Worm (Caenorhabditis elegans): ENCODE measurements around the gene D2096.7.

DNA sequence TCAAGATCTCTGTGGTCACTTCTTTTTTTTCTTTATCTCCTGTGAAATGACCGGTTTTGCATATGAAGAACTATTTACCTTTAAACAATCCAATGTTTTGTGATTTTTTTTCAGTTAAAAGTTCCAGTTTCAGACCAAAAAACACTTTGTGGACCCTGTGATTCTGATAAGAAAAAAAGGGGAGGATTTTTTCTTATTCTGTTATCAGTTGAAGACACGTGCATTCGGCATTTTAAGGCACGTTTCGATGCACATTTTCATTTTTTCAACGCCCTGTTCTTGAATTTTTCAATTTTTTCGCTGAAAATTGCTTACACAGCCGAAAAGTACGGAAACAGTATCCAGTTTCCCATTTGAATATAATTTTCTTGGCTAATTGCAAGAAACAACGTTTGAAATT is 11.1 kb downstream of the D2096.7 start, which contains the start of gene aagr-1:
- TF ChIP-seq nhr-11 (tag; optimal IDR thresholded peaks at IDR 0.05) (no peak), pha-4 (tag; optimal IDR thresholded peaks at IDR 0.05) (no peak), eyg-1 (tag; optimal IDR thresholded peaks at IDR 0.05) (no peak), tbx-2 (tag; optimal IDR thresholded peaks at IDR 0.05) (no peak), ama-1 (optimal IDR thresholded peaks at IDR 0.05) (no peak), elt-2 (tag; optimal IDR thresholded peaks at IDR 0.05) (no peak), ztf-16 (tag; optimal IDR thresholded peaks at IDR 0.05) (no peak), F13H6.1 (tag; optimal IDR thresholded peaks at IDR 0.05) (no peak), fkh-10 (GFP tag; optimal IDR thresholded peaks at IDR 0.05) (no peak), ets-4 (tag; optimal IDR thresholded peaks at IDR 0.05) (no peak), fkh-6 (tag; optimal IDR thresholded peaks at IDR 0.05) (no peak), fax-1 (tag; optimal IDR thresholded peaks at IDR 0.05) (no peak), ceh-24 (tag; optimal IDR thresholded peaks at IDR 0.05) (no peak), syd-9 (tag; optimal IDR thresholded peaks at IDR 0.05) (no peak)
